Worm (Caenorhabditis elegans) whole organism, L3 larva: Measurements from ENCODE around the gene fbxb-106.

ENCODE experiments used
- R02D3.7 ChIP-seq: fragments of 150-350 bp; optimal IDR thresholded peaks from 2 replicates; lab custom pipeline; 2014; ENCODE audit warnings: missing biosample characterization, missing genetic modification characterization
- ZK546.5 ChIP-seq: sonication (generic microtip); optimal IDR thresholded peaks from 2 replicates; lab custom pipeline; 2017; ENCODE audit warnings: missing biosample characterization, missing genetic modification characterization
- aly-2 ChIP-seq: fragments of 150-350 bp; optimal IDR thresholded peaks from 2 replicates; lab custom pipeline; 2014; ENCODE audit warnings: missing biosample characterization, missing genetic modification characterization
- ama-1 ChIP-seq: fragments of 150-350 bp; optimal IDR thresholded peaks from 2 replicates; lab custom pipeline; 2018
- ceh-16 ChIP-seq: sonication (generic microtip); optimal IDR thresholded peaks from 2 replicates; lab custom pipeline; 2017; ENCODE audit warnings: missing biosample characterization, missing genetic modification characterization
- ceh-28 ChIP-seq: fragments of 150-350 bp; optimal IDR thresholded peaks from 2 replicates; lab custom pipeline; 2014; ENCODE audit warnings: missing biosample characterization, missing genetic modification reagents, missing genetic modification characterization
- ceh-82 ChIP-seq: fragments of 150-350 bp; optimal IDR thresholded peaks from 2 replicates; lab custom pipeline; 2014; ENCODE audit warnings: missing biosample characterization, missing genetic modification characterization
- ceh-9 ChIP-seq: sonication (generic microtip); optimal IDR thresholded peaks from 2 replicates; lab custom pipeline; 2018; ENCODE audit warnings: missing biosample characterization, missing genetic modification characterization
- daf-12 ChIP-seq: fragments of 150-350 bp; optimal IDR thresholded peaks from 2 replicates; lab custom pipeline; 2014; ENCODE audit warnings: missing biosample characterization, missing genetic modification reagents, missing genetic modification characterization
- egl-27 ChIP-seq: sonication (generic microtip); optimal IDR thresholded peaks from 4 replicates; lab custom pipeline; 2017; ENCODE audit warnings: missing biosample characterization, missing genetic modification reagents, missing genetic modification characterization
- egl-5 ChIP-seq: fragments of 150-350 bp; optimal IDR thresholded peaks from 2 replicates; lab custom pipeline; 2017; ENCODE audit warnings: missing biosample characterization, missing genetic modification reagents, missing genetic modification characterization, inconsistent platforms
- elt-1 ChIP-seq: fragments of 150-350 bp; optimal IDR thresholded peaks from 2 replicates; lab custom pipeline; 2014; ENCODE audit warnings: missing biosample characterization, missing genetic modification characterization
- elt-3 ChIP-seq, 3 experiments: fragments of 150-350 bp in 1 of 3; sonication (generic microtip) in 2 of 3; optimal IDR thresholded peaks; 2 replicates in 2 of 3; 4 replicates in 1 of 3; lab custom pipeline; 2014 to 2017; ENCODE audit warnings: missing biosample characterization in 3 of 3, missing genetic modification characterization in 3 of 3
- eor-1 ChIP-seq, 2 experiments: fragments of 150-350 bp; optimal IDR thresholded peaks; 2 replicates each; lab custom pipeline; 2014 to 2018; ENCODE audit warnings: missing biosample characterization in 2 of 2, missing genetic modification characterization in 2 of 2
- fkh-10 ChIP-seq: sonication (generic microtip); optimal IDR thresholded peaks from 2 replicates; lab custom pipeline; 2017; ENCODE audit warnings: missing biosample characterization, missing genetic modification reagents, missing genetic modification characterization
- hmg-11 ChIP-seq: sonication (generic microtip); optimal IDR thresholded peaks from 2 replicates; lab custom pipeline; 2016; ENCODE audit warnings: missing genetic modification characterization, missing compliant biosample characterization
- jun-1 ChIP-seq: fragments of 150-350 bp; optimal IDR thresholded peaks from 2 replicates; lab custom pipeline; 2014; ENCODE audit warnings: missing biosample characterization, missing genetic modification reagents, missing genetic modification characterization
- lin-15B ChIP-seq: fragments of 150-350 bp; optimal IDR thresholded peaks from 2 replicates; lab custom pipeline; 2014; ENCODE audit warnings: missing biosample characterization, missing genetic modification characterization
- lin-39 ChIP-seq: fragments of 150-350 bp; optimal IDR thresholded peaks from 2 replicates; lab custom pipeline; 2018; ENCODE audit warnings: missing biosample characterization, missing genetic modification reagents, missing genetic modification characterization
- lsy-12 ChIP-seq: sonication (generic microtip); optimal IDR thresholded peaks from 2 replicates; lab custom pipeline; 2016; ENCODE audit warnings: mild to moderate bottlenecking, missing genetic modification characterization, missing compliant biosample characterization
- mdl-1 ChIP-seq: fragments of 150-350 bp; optimal IDR thresholded peaks from 2 replicates; lab custom pipeline; 2014; ENCODE audit warnings: missing biosample characterization, missing genetic modification characterization
- mml-1 ChIP-seq: fragments of 150-350 bp; sonication (generic microtip); optimal IDR thresholded peaks from 3 replicates; lab custom pipeline; 2014; ENCODE audit warnings: missing biosample characterization, missing genetic modification characterization
- nfya-1 ChIP-seq: sonication (generic microtip); optimal IDR thresholded peaks from 2 replicates; lab custom pipeline; 2017; ENCODE audit warnings: missing genetic modification characterization, mild to moderate bottlenecking, missing compliant biosample characterization, antibody characterized with exemption, moderate library complexity; ENCODE audit not compliant: insufficient read depth
- nhr-11 ChIP-seq: fragments of 150-350 bp; optimal IDR thresholded peaks from 2 replicates; lab custom pipeline; 2014; ENCODE audit warnings: missing biosample characterization, missing genetic modification characterization
- nhr-23 ChIP-seq: fragments of 150-350 bp; optimal IDR thresholded peaks from 2 replicates; lab custom pipeline; 2014; ENCODE audit warnings: missing biosample characterization, missing genetic modification reagents, missing genetic modification characterization
- nhr-237 ChIP-seq: fragments of 150-350 bp; optimal IDR thresholded peaks from 2 replicates; lab custom pipeline; 2014; ENCODE audit warnings: missing biosample characterization, missing genetic modification characterization
- nhr-25 ChIP-seq: sonication (generic microtip); optimal IDR thresholded peaks from 2 replicates; lab custom pipeline; 2017; ENCODE audit warnings: missing biosample characterization, missing genetic modification characterization
- nhr-67 ChIP-seq: fragments of 150-350 bp; optimal IDR thresholded peaks from 2 replicates; lab custom pipeline; 2014; ENCODE audit warnings: missing biosample characterization, missing genetic modification characterization
- nhr-76 ChIP-seq: fragments of 150-350 bp; sonication (generic microtip); optimal IDR thresholded peaks from 5 replicates; lab custom pipeline; 2014; ENCODE audit warnings: missing biosample characterization, missing genetic modification characterization
- nhr-77 ChIP-seq: fragments of 150-350 bp; optimal IDR thresholded peaks from 2 replicates; lab custom pipeline; 2014; ENCODE audit warnings: missing biosample characterization, missing genetic modification characterization
- sea-2 ChIP-seq: fragments of 150-350 bp; sonication (generic microtip); optimal IDR thresholded peaks from 4 replicates; lab custom pipeline; 2014; ENCODE audit warnings: missing biosample characterization, missing genetic modification reagents, missing genetic modification characterization
- skn-1 ChIP-seq: fragments of 150-350 bp; optimal IDR thresholded peaks from 2 replicates; lab custom pipeline; 2014; ENCODE audit warnings: missing biosample characterization, missing genetic modification characterization
- snpc-4 ChIP-seq: fragments of 150-350 bp; optimal IDR thresholded peaks from 2 replicates; lab custom pipeline; 2014; ENCODE audit warnings: missing biosample characterization, missing genetic modification characterization
- unc-39 ChIP-seq: sonication (generic microtip); optimal IDR thresholded peaks from 4 replicates; lab custom pipeline; 2017; ENCODE audit warnings: missing biosample characterization, missing genetic modification characterization
- unc-62 ChIP-seq: fragments of 150-350 bp; sonication (generic microtip); optimal IDR thresholded peaks from 4 replicates; lab custom pipeline; 2014; ENCODE audit warnings: missing biosample characterization, missing genetic modification reagents, missing genetic modification characterization
- zag-1 ChIP-seq: fragments of 150-350 bp; optimal IDR thresholded peaks from 2 replicates; lab custom pipeline; 2014; ENCODE audit warnings: missing biosample characterization, missing genetic modification characterization
- ztf-4 ChIP-seq: fragments of 150-350 bp; optimal IDR thresholded peaks from 2 replicates; lab custom pipeline; 2014; ENCODE audit warnings: missing biosample characterization, missing genetic modification characterization

fbxb-106 gene

DNA sequence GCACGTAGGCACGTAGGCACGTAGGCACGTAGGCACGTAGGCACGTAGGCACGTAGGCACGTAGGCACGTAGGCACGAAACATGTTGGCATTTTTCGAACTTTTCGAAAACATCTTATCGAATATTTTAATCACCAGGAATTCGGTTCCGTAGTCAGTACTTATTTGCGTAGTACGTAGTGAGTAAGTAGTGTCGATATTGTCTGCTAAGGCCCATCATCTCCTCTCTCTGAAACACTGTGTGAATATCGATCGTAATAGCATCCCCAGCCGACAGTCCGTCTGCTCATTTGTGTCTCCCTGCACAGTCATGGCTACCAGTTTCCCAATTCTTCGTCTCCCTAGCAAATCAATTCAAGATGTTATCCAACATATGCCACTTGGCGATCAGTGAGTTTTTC, at the start of gene fbxb-106:
Gene fbxb-106, plus strand, starts transcription at position 301 of the 400 bp plus-strand sequence.
- no peak for TF ChIP-seq R02D3.7 (tag; lab: Kevin White, UChicago)
- no peak for TF ChIP-seq skn-1 (tag; lab: Kevin White, UChicago)
- TF ChIP-seq nhr-67 (tag; lab: Kevin White, UChicago) = no peak
- TF ChIP-seq lin-39 (tag; lab: Kevin White, UChicago) = no peak
- TF ChIP-seq lin-15B (tag; lab: Kevin White, UChicago) = no peak
- TF ChIP-seq hmg-11 (tag; lab: Kevin White, UChicago) = no peak
- TF ChIP-seq ztf-4 = no peak
- TF ChIP-seq fkh-10 (GFP tag; lab: Kevin White, UChicago) = no peak
- TF ChIP-seq, all 47 proteins: peak for 0

DNA sequence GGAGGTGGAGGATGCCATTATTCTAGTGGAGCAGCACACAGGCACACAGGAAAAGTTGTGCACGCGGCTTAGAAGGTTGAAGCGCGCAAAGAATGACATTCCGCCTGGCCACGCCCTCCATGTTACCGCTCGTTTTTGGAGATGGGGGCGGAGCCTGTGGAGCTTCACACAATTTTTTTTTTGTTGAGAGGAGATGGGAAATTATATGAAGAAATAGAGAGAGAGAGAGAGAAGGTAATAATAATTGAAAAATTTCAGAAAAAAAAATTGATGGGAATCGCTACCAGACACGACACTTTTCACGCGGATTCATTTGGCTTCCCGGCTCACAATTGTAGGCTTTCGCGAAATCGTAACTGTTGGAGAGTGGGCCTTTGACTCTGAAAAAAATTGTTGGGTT, 44.9 kb upstream of the fbxb-106 start, which contains the start of gene T05A8.3:
Gene T05A8.3, minus strand, starts transcription at position 101 of the 400 bp plus-strand sequence.
- TF ChIP-seq ceh-82 (tag; lab: Kevin White, UChicago) (no peak), ztf-4 (no peak), nhr-76 (tag; lab: Kevin White, UChicago) (no peak), snpc-4 (no peak), mdl-1 (tag; lab: Kevin White, UChicago) (no peak), zag-1 (tag; lab: Kevin White, UChicago) (no peak), daf-12 (tag; lab: Kevin White, UChicago) (no peak), lin-15B (tag; lab: Kevin White, UChicago) (no peak), nhr-23 (tag; lab: Kevin White, UChicago) (no peak), lin-39 (tag; lab: Kevin White, UChicago) (no peak)

- TF ChIP-seq ceh-16 (no peak), nhr-25 (tag; lab: Kevin White, UChicago) (no peak), eor-1 (tag; optimal IDR thresholded peaks at IDR 0.05; lab: Kevin White, UChicago) (no peak), nhr-237 (tag; lab: Kevin White, UChicago) (no peak), egl-27 (no peak), ceh-9 (no peak), nhr-67 (tag; lab: Kevin White, UChicago) (no peak), ceh-28 (tag; lab: Kevin White, UChicago) (no peak), unc-62 (GFP tag; lab: Kevin White, UChicago) (no peak), lsy-12 (tag; lab: Kevin White, UChicago) (no peak), sea-2 (no peak), fkh-10 (GFP tag; lab: Kevin White, UChicago) (no peak), mdl-1 (tag; lab: Kevin White, UChicago) (no peak), nhr-23 (tag; lab: Kevin White, UChicago) (no peak), egl-5 (tag; lab: Kevin White, UChicago) (no peak), ama-1 (lab: Kevin White, UChicago) (no peak)
These were observed 43.0 kb upstream of the fbxb-106 start for ce11 chrII:2719212-2719611.

- TF ChIP-seq ceh-16 (no peak), egl-5 (tag; lab: Kevin White, UChicago) (no peak)
- TF ChIP-seq, all 47 proteins: peak for 0
These were observed 40.2 kb upstream of the fbxb-106 start for ce11 chrII:2721992-2722391.

DNA sequence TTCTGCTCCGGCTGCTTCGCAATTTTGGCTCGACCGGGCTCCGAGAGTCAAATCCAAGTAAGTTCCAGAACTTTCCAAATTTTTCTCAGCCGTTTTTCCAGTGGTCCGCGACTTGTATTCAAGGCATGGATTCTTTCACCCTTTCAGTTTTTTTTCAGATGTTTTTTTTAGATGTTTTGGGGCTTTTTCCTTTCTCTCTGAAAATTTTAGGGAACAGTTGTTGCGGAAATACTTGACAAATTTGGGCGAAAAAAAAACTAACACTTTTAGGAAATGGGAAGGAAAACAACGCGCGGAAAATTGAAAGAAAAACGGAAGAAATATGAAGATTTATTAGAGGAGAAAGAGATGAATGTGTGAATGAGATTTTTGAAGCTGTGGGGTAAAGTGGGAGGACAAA, 36.6 kb upstream of the fbxb-106 start, which contains the start of the genes T05A8.11 and nep-2:
Gene T05A8.11, minus strand, starts transcription at position 101 of the 400 bp plus-strand sequence.
Gene nep-2, minus strand, starts transcription at position 192 of the 400 bp plus-strand sequence.
- TF ChIP-seq R02D3.7 (tag; lab: Kevin White, UChicago) (no peak), lsy-12 (tag; lab: Kevin White, UChicago) (no peak), elt-1 (tag; lab: Kevin White, UChicago) (no peak), ceh-9 (no peak), aly-2 (tag; lab: Kevin White, UChicago) (no peak), nhr-77 (tag; lab: Kevin White, UChicago) (no peak), mml-1 (no peak), ama-1 (lab: Kevin White, UChicago) (no peak), eor-1 (tag; optimal IDR thresholded peaks at IDR 0.05; lab: Kevin White, UChicago) (no peak)

DNA sequence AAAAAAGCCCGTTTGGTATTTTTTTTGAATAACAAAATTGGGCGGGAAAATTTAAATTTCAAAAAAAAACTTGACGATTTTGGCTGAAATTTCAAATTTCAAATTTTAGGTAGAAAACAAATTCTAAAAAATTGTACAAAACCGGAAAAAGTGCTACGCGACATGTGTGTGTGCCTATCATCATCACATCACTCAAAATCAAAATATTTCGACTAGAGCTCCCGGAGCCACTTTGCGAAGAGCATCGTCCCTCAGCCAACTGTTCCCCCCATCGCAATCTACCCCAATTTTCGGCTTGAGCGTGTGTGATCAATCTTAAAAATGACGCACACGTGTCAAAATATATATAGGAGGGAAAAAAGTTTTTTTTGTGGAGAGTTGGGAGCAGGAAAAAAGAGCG, 35.4 kb upstream of the fbxb-106 start:
- TF ChIP-seq nhr-23 (tag; lab: Kevin White, UChicago) (no peak), nhr-11 (tag; lab: Kevin White, UChicago) (no peak), elt-1 (tag; lab: Kevin White, UChicago) (no peak), nhr-77 (tag; lab: Kevin White, UChicago) (no peak), nfya-1 (tag; lab: Kevin White, UChicago) (no peak), daf-12 (tag; lab: Kevin White, UChicago) (no peak), elt-3 (tag; optimal IDR thresholded peaks at IDR 0.05; lab: Kevin White, UChicago) (no peak), nhr-237 (tag; lab: Kevin White, UChicago) (no peak), jun-1 (no peak), sea-2 (no peak), unc-39 (no peak), nhr-76 (tag; lab: Kevin White, UChicago) (no peak), zag-1 (tag; lab: Kevin White, UChicago) (no peak), nhr-67 (tag; lab: Kevin White, UChicago) (no peak), ZK546.5 (tag; lab: Kevin White, UChicago) (no peak)
